Fruit fly (Drosophila melanogaster): ENCODE results near the gene CG14419.

Gene CG14419

DNA sequence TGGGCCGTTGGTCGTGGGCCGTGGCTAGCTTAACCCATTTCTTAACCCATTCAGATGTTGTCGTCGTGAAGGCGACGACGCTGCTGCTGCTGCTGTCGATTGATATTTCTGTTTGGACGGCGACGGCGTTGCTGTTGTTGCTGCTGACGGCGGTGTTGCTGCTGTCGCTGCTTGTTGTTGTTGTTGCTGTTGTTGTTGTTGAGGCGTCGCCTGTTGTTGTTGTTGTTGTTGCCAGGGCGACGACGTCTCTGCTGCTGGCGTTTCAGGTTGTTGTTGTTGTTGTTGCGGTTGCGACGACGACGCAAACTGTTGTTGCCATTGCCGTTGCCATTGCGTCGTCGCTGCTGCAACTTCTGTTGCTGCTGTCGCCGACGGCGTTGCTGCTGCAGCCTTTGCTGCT lies 3.2 kb downstream of the CG14419 start:
- no peak for TF ChIP-seq CG6792 (GFP tag; optimal IDR thresholded peaks at IDR 0.05)
- TF ChIP-seq lz (GFP tag; optimal IDR thresholded peaks at IDR 0.05) = no peak
- no peak for TF ChIP-seq CG16779 (tag; optimal IDR thresholded peaks at IDR 0.05)
- no peak for TF ChIP-seq Gug (GFP tag; IDR thresholded peaks at IDR 0.05)

DNA sequence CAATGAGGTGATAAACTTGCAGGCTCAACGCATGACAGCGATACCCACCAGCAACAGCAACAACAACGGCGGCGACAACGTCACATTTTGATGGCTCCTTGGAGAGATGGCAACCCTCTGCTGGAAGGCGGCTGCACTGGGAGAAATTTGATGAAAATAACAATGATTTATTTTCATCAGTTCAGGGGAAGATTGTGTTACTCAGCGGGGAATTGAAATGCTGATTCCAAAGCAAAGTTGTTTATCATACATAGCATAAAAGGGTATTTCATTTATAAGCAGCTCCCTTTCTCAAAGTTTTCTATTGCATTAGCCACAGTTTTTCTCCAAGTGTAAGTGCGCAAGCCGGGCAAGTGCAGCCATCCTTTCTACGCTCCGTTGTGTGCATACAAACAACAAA lies 5.1 kb downstream of the CG14419 start:
- no peak for TF ChIP-seq Blimp-1 (GFP tag; optimal IDR thresholded peaks at IDR 0.05)
- peak; percentile 10 for TF ChIP-seq Sox14 (GFP tag; optimal IDR thresholded peaks at IDR 0.05)
- TF ChIP-seq CG8632 (GFP tag; optimal IDR thresholded peaks at IDR 0.05) = no peak
- no peak for TF ChIP-seq Gug (GFP tag; IDR thresholded peaks at IDR 0.05)
- TF ChIP-seq CG6276 (GFP tag; optimal IDR thresholded peaks at IDR 0.05) = no peak
- TF ChIP-seq dsx (GFP tag; optimal IDR thresholded peaks at IDR 0.05; ENCODE audit: poor library complexity, severe bottlenecking) = peak; percentile 24
- TF ChIP-seq CG1621 (tag; optimal IDR thresholded peaks at IDR 0.05) = peak; percentile 33
- no peak for TF ChIP-seq salr (GFP tag; optimal IDR thresholded peaks at IDR 0.05)
- no peak for TF ChIP-seq CG8319 (GFP tag; optimal IDR thresholded peaks at IDR 0.05)
- peak; percentile 24 for TF ChIP-seq OdsH (GFP tag; optimal IDR thresholded peaks at IDR 0.05)
- no peak for TF ChIP-seq Eip93F (GFP tag; optimal IDR thresholded peaks at IDR 0.05)
- peak; percentile 47 for TF ChIP-seq CG10631 (GFP tag; optimal IDR thresholded peaks at IDR 0.05)
- TF ChIP-seq Sox15 (GFP tag; optimal IDR thresholded peaks at IDR 0.05) = no peak
- TF ChIP-seq spab (GFP tag; optimal IDR thresholded peaks at IDR 0.05) = peak; percentile 28
- peak; percentile 48 for TF ChIP-seq fd59A (GFP tag; optimal IDR thresholded peaks at IDR 0.05)
- TF ChIP-seq Lpt (GFP tag; optimal IDR thresholded peaks at IDR 0.05) = no peak
- no peak for TF ChIP-seq CG3032 (tag; optimal IDR thresholded peaks at IDR 0.05)
- no peak for TF ChIP-seq net (GFP tag; optimal IDR thresholded peaks at IDR 0.05)
- peak; percentile 75 for TF ChIP-seq Eip78C (GFP tag)
- TF ChIP-seq CG15336 (GFP tag; IDR thresholded peaks at IDR 0.05) = peak; percentile 31; the same call in 1 of the 2 replicates
- no peak for TF ChIP-seq dac (GFP tag; optimal IDR thresholded peaks at IDR 0.05)
- TF ChIP-seq achi (GFP tag; optimal IDR thresholded peaks at IDR 0.05) = peak; percentile 19
- peak; percentile 44; the same call in 1 of the 3 replicates for TF ChIP-seq CG8119 (GFP tag; IDR thresholded peaks at IDR 0.05)
- peak; percentile 38 for TF ChIP-seq CG3919 (GFP tag; optimal IDR thresholded peaks at IDR 0.05)
- no peak for TF ChIP-seq eg (GFP tag; IDR thresholded peaks at IDR 0.05)
- no peak for TF ChIP-seq CG6163 (GFP tag; IDR thresholded peaks at IDR 0.05)
- TF ChIP-seq cyc (GFP tag; optimal IDR thresholded peaks at IDR 0.05) = peak; percentile 18
- no peak for TF ChIP-seq CG16779 (tag; optimal IDR thresholded peaks at IDR 0.05)
- no peak for TF ChIP-seq CG4318 (GFP tag; optimal IDR thresholded peaks at IDR 0.05)
- peak; percentile 26 for TF ChIP-seq CG6792 (GFP tag; optimal IDR thresholded peaks at IDR 0.05)
- no peak for TF ChIP-seq topi (GFP tag; optimal IDR thresholded peaks at IDR 0.05)
- peak; percentile 22 for TF ChIP-seq lz (GFP tag; optimal IDR thresholded peaks at IDR 0.05)
- peak; percentile 17 to 28 for TF ChIP-seq ss (GFP tag; optimal IDR thresholded peaks at IDR 0.05)
- TF ChIP-seq Eip75B (GFP tag; optimal IDR thresholded peaks at IDR 0.05) = no peak
- no peak for TF ChIP-seq CG7368 (GFP tag; optimal IDR thresholded peaks at IDR 0.05)
- no peak for TF ChIP-seq CG6854 (GFP tag; optimal IDR thresholded peaks at IDR 0.05)
- peak; percentile 54 for TF ChIP-seq svp (GFP tag)
- TF ChIP-seq esn (GFP tag; optimal IDR thresholded peaks at IDR 0.05) = peak; percentile 4
- TF ChIP-seq CG31627 (GFP tag; optimal IDR thresholded peaks at IDR 0.05) = peak; percentile 20
- TF ChIP-seq Ets96B (tag; optimal IDR thresholded peaks at IDR 0.05) = peak; percentile 53
- TF ChIP-seq Ets21C (GFP tag; optimal IDR thresholded peaks at IDR 0.05) = peak; percentile 0
- TF ChIP-seq fkh (GFP tag; optimal IDR thresholded peaks at IDR 0.05) = no peak
- TF ChIP-seq CG11762 (GFP tag; optimal IDR thresholded peaks at IDR 0.05; ENCODE audit: insufficient read depth) = no peak
- peak; percentile 15 for TF ChIP-seq Hr39 (GFP tag; optimal IDR thresholded peaks at IDR 0.05)
- no peak for TF ChIP-seq CG11294 (GFP tag; IDR thresholded peaks at IDR 0.05)
- TF ChIP-seq Met (GFP tag; optimal IDR thresholded peaks at IDR 0.05) = peak; percentile 8
- peak; percentile 42 for TF ChIP-seq CG6808 (GFP tag; optimal IDR thresholded peaks at IDR 0.05)
- no peak for TF ChIP-seq CG9139 (GFP tag; optimal IDR thresholded peaks at IDR 0.05)
- TF ChIP-seq CG32006 (GFP tag; optimal IDR thresholded peaks at IDR 0.05) = peak; percentile 29
- peak; percentile 9 for TF ChIP-seq Sox102F (GFP tag; optimal IDR thresholded peaks at IDR 0.05)
